Fruit fly (Drosophila melanogaster): Measurements from ENCODE around the gene CG2608.

The CG2608 gene

dm6 chr2L:20674718-20675117 is 29.1 kb downstream of the CG2608 start:
- TF ChIP-seq Hnf4 (GFP tag; optimal IDR thresholded peaks at IDR 0.05) (no peak), GATAd (GFP tag; optimal IDR thresholded peaks at IDR 0.05) (no peak)

DNA sequence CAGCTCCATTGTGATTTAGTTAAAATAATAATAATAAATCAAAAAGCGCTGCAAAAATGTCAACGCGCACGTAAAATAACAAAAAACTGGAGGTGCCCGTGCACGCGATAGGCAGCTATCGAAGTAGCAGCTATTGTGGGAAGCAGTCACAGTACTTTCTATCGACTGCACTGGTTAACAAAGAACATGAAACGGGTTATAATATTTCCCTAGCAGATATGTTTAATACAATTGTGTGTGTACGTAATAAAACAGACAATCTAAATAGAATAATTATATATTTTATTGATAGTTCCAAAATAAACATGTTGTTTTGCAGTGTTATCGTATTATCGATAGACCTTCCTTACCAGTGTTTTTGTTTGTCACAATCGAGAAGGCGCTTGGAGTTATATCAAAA is 30.3 kb downstream of the CG2608 start, which contains the start of the genes CG31678 and IKKepsilon:
CG31678 (minus strand) TSS at position 67 of the 400 bp plus-strand sequence.
IKKepsilon (plus strand) TSS at position 171 of the 400 bp plus-strand sequence.
- TF ChIP-seq dl (GFP tag; optimal IDR thresholded peaks at IDR 0.05; ENCODE audit: insufficient read depth in 1 of 2, partially characterized antibody in 2 of 2) (no peak), sv (GFP tag; optimal IDR thresholded peaks at IDR 0.05) (peak; percentile 48), Hnf4 (GFP tag; optimal IDR thresholded peaks at IDR 0.05) (peak; percentile 69), h (GFP tag; optimal IDR thresholded peaks at IDR 0.05) (peak; percentile 65), woc (GFP tag; optimal IDR thresholded peaks at IDR 0.05) (no peak), CG9705 (GFP tag; optimal IDR thresholded peaks at IDR 0.05) (no peak), dsf (GFP tag; optimal IDR thresholded peaks at IDR 0.05; ENCODE audit: borderline replicate concordance) (no peak), HLH106 (tag; optimal IDR thresholded peaks at IDR 0.05) (peak; percentile 46), foxo (GFP tag; optimal IDR thresholded peaks at IDR 0.05) (peak in 1 of 2 experiments; percentile 57), OdsH (GFP tag; optimal IDR thresholded peaks at IDR 0.05) (peak; percentile 36), rgr (GFP tag; optimal IDR thresholded peaks at IDR 0.05) (peak; percentile 74), ey (GFP tag; optimal IDR thresholded peaks at IDR 0.05) (peak; percentile 35), Myc (optimal IDR thresholded peaks at IDR 0.05) (peak; percentile 50), Dif (GFP tag; optimal IDR thresholded peaks at IDR 0.05; ENCODE audit: partially characterized antibody) (no peak), sage (GFP tag; optimal IDR thresholded peaks at IDR 0.05) (no peak), br (GFP tag; optimal IDR thresholded peaks at IDR 0.05) (peak; percentile 8), Sp1 (GFP tag; optimal IDR thresholded peaks at IDR 0.05) (peak; percentile 29), dmrt93B (GFP tag; optimal IDR thresholded peaks at IDR 0.05) (no peak), Hr83 (GFP tag; optimal IDR thresholded peaks at IDR 0.05; ENCODE audit: poor library complexity, severe bottlenecking) (peak; percentile 25), usp (GFP tag; optimal IDR thresholded peaks at IDR 0.05) (no peak), GATAd (GFP tag; optimal IDR thresholded peaks at IDR 0.05) (peak; percentile 18), Abd-B (GFP tag; optimal IDR thresholded peaks at IDR 0.05) (no peak), fru (GFP tag; optimal IDR thresholded peaks at IDR 0.05) (peak; percentile 33), psq (GFP tag; optimal IDR thresholded peaks at IDR 0.05) (peak; percentile 38)

DNA sequence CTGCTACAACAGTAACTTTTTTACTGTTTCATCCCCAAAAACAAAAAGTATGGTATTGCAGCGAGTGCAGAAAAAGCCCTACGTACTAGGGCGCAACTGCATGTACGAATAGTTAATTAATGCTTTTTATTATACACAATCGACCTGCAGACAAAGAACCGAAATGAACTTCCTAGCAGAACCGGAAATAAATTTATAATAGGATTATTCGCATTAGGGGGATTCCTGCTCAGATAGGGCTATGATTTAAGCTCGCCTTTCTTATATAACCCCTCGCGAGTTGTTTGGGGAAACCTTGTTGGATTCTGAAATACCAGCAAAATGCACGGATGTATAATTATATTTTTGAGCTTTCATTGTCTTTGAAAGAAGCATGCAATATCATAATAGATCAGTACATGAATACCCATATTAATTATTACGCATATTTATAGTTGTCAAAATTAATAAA is 36.1 kb downstream of the CG2608 start, which contains the start of gene Cen:
Cen (minus strand) TSS at position 199 of the 451 bp plus-strand sequence.
- no peak for TF ChIP-seq Sp1 (GFP tag; optimal IDR thresholded peaks at IDR 0.05)
- peak; percentile 57 for TF ChIP-seq ey (GFP tag; optimal IDR thresholded peaks at IDR 0.05)
- TF ChIP-seq Dfd (GFP tag; optimal IDR thresholded peaks at IDR 0.05), result no peak
- TF ChIP-seq Hr83 (GFP tag; optimal IDR thresholded peaks at IDR 0.05; ENCODE audit: poor library complexity, severe bottlenecking), result peak; percentile 5
- no peak for TF ChIP-seq tai (GFP tag; optimal IDR thresholded peaks at IDR 0.05)
- no peak for TF ChIP-seq woc (GFP tag; optimal IDR thresholded peaks at IDR 0.05)
- peak; percentile 51 for TF ChIP-seq psq (GFP tag; optimal IDR thresholded peaks at IDR 0.05)
- TF ChIP-seq Dif (GFP tag; optimal IDR thresholded peaks at IDR 0.05; ENCODE audit: partially characterized antibody), result no peak
- peak; percentile 57 for TF ChIP-seq Hnf4 (GFP tag; optimal IDR thresholded peaks at IDR 0.05)
- TF ChIP-seq Jra (GFP tag; optimal IDR thresholded peaks at IDR 0.05), result peak; percentile 13
- TF ChIP-seq Mio (GFP tag; optimal IDR thresholded peaks at IDR 0.05), result no peak
- TF ChIP-seq CrebA (GFP tag; optimal IDR thresholded peaks at IDR 0.05; ENCODE audit: borderline replicate concordance), result no peak
- TF ChIP-seq sage (GFP tag; optimal IDR thresholded peaks at IDR 0.05), result peak; percentile 43
- TF ChIP-seq HLH106 (tag; optimal IDR thresholded peaks at IDR 0.05), result peak; percentile 50
- TF ChIP-seq foxo (GFP tag; optimal IDR thresholded peaks at IDR 0.05), result peak in 1 of 2 experiments; percentile 65
- peak; percentile 55 for TF ChIP-seq rgr (GFP tag; optimal IDR thresholded peaks at IDR 0.05)
- peak; percentile 28 for TF ChIP-seq GATAd (GFP tag; optimal IDR thresholded peaks at IDR 0.05)

DNA sequence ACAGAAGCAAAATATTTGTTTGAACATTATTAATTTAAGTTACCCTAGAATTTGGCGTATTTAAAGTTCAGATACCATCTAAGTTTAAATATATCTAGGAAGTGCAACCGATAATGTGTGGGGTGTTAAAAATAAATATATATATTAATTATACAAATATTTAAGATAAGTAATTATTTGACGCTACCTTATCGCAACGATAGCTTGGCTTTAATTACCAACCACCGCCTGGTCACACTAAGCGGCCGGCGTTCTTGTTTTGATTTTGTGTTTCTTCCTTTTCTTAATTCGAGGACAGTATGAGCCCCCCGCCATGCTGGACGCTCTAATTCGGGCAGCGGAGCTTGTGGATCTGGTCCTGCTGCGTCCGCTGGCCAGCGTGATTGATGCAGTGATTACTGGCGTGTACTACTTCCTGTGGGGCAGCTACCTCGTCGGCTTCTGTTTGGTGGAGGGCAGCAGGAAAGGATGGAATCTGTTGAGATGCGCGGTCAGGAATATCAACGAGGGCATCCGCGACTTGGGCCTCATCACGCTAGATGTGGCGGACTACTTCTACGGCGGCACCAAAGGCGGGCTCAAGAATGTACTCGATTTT is 36.6 kb downstream of the CG2608 start, which contains the start of gene CG2617:
CG2617 (plus strand) TSS at position 233 of the 598 bp plus-strand sequence.
- no peak for TF ChIP-seq CG9705 (GFP tag; optimal IDR thresholded peaks at IDR 0.05)
- TF ChIP-seq psq (GFP tag; optimal IDR thresholded peaks at IDR 0.05), result peak; percentile 26

DNA sequence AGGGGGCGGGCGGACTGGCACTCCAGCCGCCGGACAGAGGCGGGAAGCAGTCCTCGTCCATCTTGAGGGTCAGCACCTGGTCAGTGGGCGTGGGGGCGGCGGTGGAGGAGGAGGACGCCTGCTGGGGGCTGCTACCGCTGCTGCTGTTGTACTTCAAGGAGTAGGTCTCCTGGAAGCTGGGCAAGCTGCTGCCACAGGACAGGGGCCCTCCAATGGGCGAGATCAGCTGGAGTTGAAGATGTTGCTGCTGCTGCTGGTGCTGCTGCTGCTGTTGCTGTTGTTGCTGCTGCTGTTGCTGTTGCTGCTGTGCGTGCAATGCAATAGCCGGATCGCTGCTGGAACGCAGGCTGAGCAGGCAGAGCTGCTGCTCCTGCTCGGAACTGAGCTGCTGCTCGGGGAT is 43.1 kb downstream of the CG2608 start:
- TF ChIP-seq Dfd (GFP tag; optimal IDR thresholded peaks at IDR 0.05) (peak; percentile 92), Dif (GFP tag; optimal IDR thresholded peaks at IDR 0.05; ENCODE audit: partially characterized antibody) (no peak)
